Worm (Caenorhabditis elegans) whole organism, L1 larva: Measurements from ENCODE around the gene cest-30.

Experiments
- C16A3.4 ChIP-seq: fragments of 150-350 bp; optimal IDR thresholded peaks from 2 replicates; lab custom pipeline; 2014; ENCODE audit warnings: missing biosample characterization, missing genetic modification characterization
- F16B12.6 ChIP-seq: fragments of 150-350 bp; optimal IDR thresholded peaks from 2 replicates; lab custom pipeline; 2014; ENCODE audit warnings: missing biosample characterization, missing genetic modification characterization
- Y116A8C.19 ChIP-seq: sonication (generic microtip); optimal IDR thresholded peaks from 2 replicates; lab custom pipeline; 2016; ENCODE audit warnings: missing compliant biosample characterization, missing genetic modification characterization, borderline replicate concordance
- aha-1 ChIP-seq: fragments of 150-350 bp; optimal IDR thresholded peaks from 2 replicates; lab custom pipeline; 2014; ENCODE audit warnings: missing biosample characterization, missing genetic modification characterization
- alr-1 ChIP-seq: fragments of 200-800 bp; sonication (Bioruptor generic); optimal IDR thresholded peaks from 2 replicates; lab custom pipeline; 2018; ENCODE audit warnings: borderline replicate concordance, mild to moderate bottlenecking, missing genetic modification characterization, missing compliant biosample characterization
- blmp-1 ChIP-seq: fragments of 150-350 bp; optimal IDR thresholded peaks from 2 replicates; lab custom pipeline; 2014; ENCODE audit warnings: missing biosample characterization, missing genetic modification characterization
- ceh-63 ChIP-seq: fragments of 200-800 bp; sonication (Bioruptor generic); optimal IDR thresholded peaks from 2 replicates; lab custom pipeline; 2018; ENCODE audit warnings: mild to moderate bottlenecking, missing genetic modification characterization, missing compliant biosample characterization
- ceh-8 ChIP-seq: fragments of 200-800 bp; sonication (Bioruptor generic); optimal IDR thresholded peaks from 2 replicates; lab custom pipeline; 2018; ENCODE audit warnings: mild to moderate bottlenecking, missing genetic modification characterization, moderate library complexity, missing compliant biosample characterization
- ceh-82 ChIP-seq, 3 experiments: fragments of 150-350 bp in 1 of 3; sonication (generic microtip) in 2 of 3; optimal IDR thresholded peaks; 2 replicates each; lab custom pipeline; 2014 to 2017; ENCODE audit warnings: missing biosample characterization in 3 of 3, missing genetic modification characterization in 3 of 3
- ceh-88 ChIP-seq: fragments of 200-800 bp; sonication (Bioruptor generic); IDR thresholded peaks from 2 replicates; pipeline ENCODE4 v1.3.6; 2022; ENCODE audit warnings: missing genetic modification characterization, missing compliant biosample characterization
- efl-1 ChIP-seq, 4 experiments: fragments of 150-350 bp; optimal IDR thresholded peaks in 3 of 4; peaks in 1 of 4; 1 replicate in 1 of 4; 2 replicates in 3 of 4; lab custom pipeline; 2014; ENCODE audit warnings: missing biosample characterization in 2 of 4, missing genetic modification characterization in 2 of 4, missing genetic modification reagents in 2 of 4
- efl-3 ChIP-seq: fragments of 200-800 bp; sonication (Bioruptor generic); optimal IDR thresholded peaks from 2 replicates; lab custom pipeline; 2018; ENCODE audit warnings: mild to moderate bottlenecking, missing genetic modification characterization, missing compliant biosample characterization
- egl-27 ChIP-seq, 2 experiments: fragments of 150-350 bp in 1 of 2; sonication (generic microtip); optimal IDR thresholded peaks; 3 replicates each; lab custom pipeline; 2017 to 2018; ENCODE audit warnings: missing biosample characterization in 2 of 2, missing genetic modification characterization in 2 of 2, missing genetic modification reagents in 2 of 2
- elt-2 ChIP-seq: sonication (generic microtip); optimal IDR thresholded peaks from 2 replicates; lab custom pipeline; 2016; ENCODE audit warnings: missing genetic modification characterization, mild to moderate bottlenecking, inconsistent platforms, missing compliant biosample characterization, missing genetic modification reagents
- elt-3 ChIP-seq, 6 experiments: fragments of 150-350 bp in 1 of 6; sonication (generic microtip); optimal IDR thresholded peaks; 2 replicates each; lab custom pipeline; 2017 to 2018; ENCODE audit warnings: missing biosample characterization in 6 of 6, missing genetic modification characterization in 6 of 6, inconsistent platforms in 1 of 6
- fkh-8 ChIP-seq: sonication (generic microtip); optimal IDR thresholded peaks from 2 replicates; lab custom pipeline; 2016; ENCODE audit warnings: mild to moderate bottlenecking, missing genetic modification characterization, missing compliant biosample characterization
- fos-1 ChIP-seq: fragments of 150-350 bp; optimal IDR thresholded peaks from 2 replicates; lab custom pipeline; 2014; ENCODE audit warnings: missing biosample characterization, missing genetic modification characterization
- grh-1 ChIP-seq: fragments of 200-800 bp; sonication (Bioruptor generic); IDR thresholded peaks from 2 replicates; pipeline ENCODE4 v1.3.6; 2022; ENCODE audit warnings: missing genetic modification reagents, missing genetic modification characterization, missing compliant biosample characterization
- irx-1 ChIP-seq: sonication (generic microtip); optimal IDR thresholded peaks from 2 replicates; lab custom pipeline; 2016; ENCODE audit warnings: missing genetic modification characterization, missing compliant biosample characterization
- jun-1 ChIP-seq: fragments of 150-350 bp; optimal IDR thresholded peaks from 2 replicates; lab custom pipeline; 2014; ENCODE audit warnings: missing biosample characterization, missing genetic modification reagents, missing genetic modification characterization
- lin-13 ChIP-seq: fragments of 150-350 bp; optimal IDR thresholded peaks from 2 replicates; lab custom pipeline; 2014; ENCODE audit warnings: missing biosample characterization, missing genetic modification reagents, missing genetic modification characterization
- lin-15B ChIP-seq: fragments of 150-350 bp; sonication (generic microtip); optimal IDR thresholded peaks from 3 replicates; lab custom pipeline; 2014; ENCODE audit warnings: missing biosample characterization, missing genetic modification characterization
- lin-35 ChIP-seq, 2 experiments: fragments of 150-350 bp; optimal IDR thresholded peaks; 2 replicates each; lab custom pipeline; 2014; ENCODE audit warnings: missing biosample characterization in 2 of 2, missing genetic modification characterization in 2 of 2, missing genetic modification reagents in 2 of 2
- lin-39 ChIP-seq: fragments of 150-350 bp; optimal IDR thresholded peaks from 2 replicates; lab custom pipeline; 2014; ENCODE audit warnings: missing biosample characterization, missing genetic modification reagents, missing genetic modification characterization
- mdl-1 ChIP-seq, 2 experiments: fragments of 150-350 bp; optimal IDR thresholded peaks; 2 replicates each; lab custom pipeline; 2014 to 2017; ENCODE audit warnings: missing biosample characterization in 2 of 2, missing genetic modification characterization in 2 of 2, inconsistent platforms in 1 of 2
- mep-1 ChIP-seq: fragments of 150-350 bp; optimal IDR thresholded peaks from 2 replicates; lab custom pipeline; 2014; ENCODE audit warnings: missing biosample characterization, missing genetic modification characterization
- nhr-20 ChIP-seq: sonication (generic microtip); optimal IDR thresholded peaks from 2 replicates; lab custom pipeline; 2016; ENCODE audit warnings: mild to moderate bottlenecking, missing genetic modification characterization, missing compliant biosample characterization
- nhr-237 ChIP-seq: fragments of 150-350 bp; optimal IDR thresholded peaks from 2 replicates; lab custom pipeline; 2014; ENCODE audit warnings: missing biosample characterization, missing genetic modification characterization
- nhr-71 ChIP-seq: sonication (generic microtip); optimal IDR thresholded peaks from 2 replicates; lab custom pipeline; 2016; ENCODE audit warnings: mild to moderate bottlenecking, missing genetic modification characterization, moderate library complexity, missing compliant biosample characterization
- nhr-77 ChIP-seq: fragments of 150-350 bp; optimal IDR thresholded peaks from 2 replicates; lab custom pipeline; 2014; ENCODE audit warnings: missing biosample characterization, missing genetic modification characterization
- nhr-84 ChIP-seq: sonication (generic microtip); optimal IDR thresholded peaks from 2 replicates; lab custom pipeline; 2017; ENCODE audit warnings: missing biosample characterization, missing genetic modification characterization
- nhr-85 ChIP-seq: sonication (generic microtip); peaks from one replicate; lab custom pipeline; 2016; ENCODE audit warnings: missing genetic modification characterization, inconsistent platforms, missing compliant biosample characterization
- nhr-90 ChIP-seq: sonication (generic microtip); optimal IDR thresholded peaks from 2 replicates; lab custom pipeline; 2016; ENCODE audit warnings: mild to moderate bottlenecking, missing genetic modification characterization, missing compliant biosample characterization; ENCODE audit not compliant: poor library complexity
- pqm-1 ChIP-seq: sonication (generic microtip); optimal IDR thresholded peaks from 3 replicates; lab custom pipeline; 2017; ENCODE audit warnings: missing biosample characterization, missing genetic modification characterization
- skn-1 ChIP-seq: fragments of 150-350 bp; optimal IDR thresholded peaks from 2 replicates; lab custom pipeline; 2014; ENCODE audit warnings: missing biosample characterization, missing genetic modification characterization
- snu-23 ChIP-seq: sonication (generic microtip); optimal IDR thresholded peaks from 2 replicates; lab custom pipeline; 2016; ENCODE audit warnings: missing genetic modification characterization, missing compliant biosample characterization
- sptf-1 ChIP-seq: fragments of 150-350 bp; optimal IDR thresholded peaks from 2 replicates; lab custom pipeline; 2014; ENCODE audit warnings: missing biosample characterization, missing genetic modification characterization
- swsn-7 ChIP-seq: sonication (generic microtip); optimal IDR thresholded peaks from 2 replicates; lab custom pipeline; 2016; ENCODE audit warnings: missing genetic modification characterization, missing compliant biosample characterization
- tbx-2 ChIP-seq: sonication (generic microtip); optimal IDR thresholded peaks from 2 replicates; lab custom pipeline; 2016; ENCODE audit warnings: missing genetic modification characterization, missing compliant biosample characterization
- unc-130 ChIP-seq: fragments of 150-350 bp; optimal IDR thresholded peaks from 2 replicates; lab custom pipeline; 2017; ENCODE audit warnings: missing biosample characterization, missing genetic modification characterization, inconsistent platforms
- unc-30 ChIP-seq: sonication (generic microtip); optimal IDR thresholded peaks from 2 replicates; lab custom pipeline; 2017; ENCODE audit warnings: missing biosample characterization, missing genetic modification characterization
- unc-98 ChIP-seq: fragments of 200-800 bp; sonication (Bioruptor generic); IDR thresholded peaks from 2 replicates; pipeline ENCODE4 v1.3.6; 2022; ENCODE audit warnings: missing genetic modification characterization, missing compliant biosample characterization
- vab-15 ChIP-seq: sonication (generic microtip); optimal IDR thresholded peaks from 2 replicates; lab custom pipeline; 2017; ENCODE audit warnings: missing genotype, mild to moderate bottlenecking, missing genetic modification characterization, missing compliant biosample characterization
- xbp-1 ChIP-seq: sonication (generic microtip); optimal IDR thresholded peaks from 2 replicates; lab custom pipeline; 2016; ENCODE audit warnings: missing genetic modification characterization, missing compliant biosample characterization
- zag-1 ChIP-seq: fragments of 150-350 bp; optimal IDR thresholded peaks from 2 replicates; lab custom pipeline; 2014; ENCODE audit warnings: missing biosample characterization, missing genetic modification characterization
- zip-4 ChIP-seq: fragments of 200-800 bp; sonication (Bioruptor generic); optimal IDR thresholded peaks from 2 replicates; lab custom pipeline; 2018; ENCODE audit warnings: mild to moderate bottlenecking, missing genetic modification characterization, moderate library complexity, missing compliant biosample characterization
- ztf-4 ChIP-seq: fragments of 150-350 bp; optimal IDR thresholded peaks from 2 replicates; lab custom pipeline; 2014; ENCODE audit warnings: missing biosample characterization, missing genetic modification characterization

cest-30 gene

ce11 chrV:5272619-5273074 is 9.7 kb upstream of the cest-30 start (continued):
- TF ChIP-seq nhr-71 (peak; percentile 81), mep-1 (tag; lab: Kevin White, UChicago) (no peak), swsn-7 (peak; percentile 23), unc-30 (tag; lab: Kevin White, UChicago) (no peak), aha-1 (no peak), skn-1 (tag; lab: Kevin White, UChicago) (peak; percentile 18), blmp-1 (tag; lab: Kevin White, UChicago) (peak; percentile 9), ceh-63 (GFP tag; lab: Kevin White, UChicago) (no peak), jun-1 (tag; lab: Kevin White, UChicago) (no peak), efl-1 (optimal IDR thresholded peaks at IDR 0.05; lab: Kevin White, UChicago) (peak in 1 of 2 experiments; percentile 7), efl-1 (GFP tag; optimal IDR thresholded peaks at IDR 0.05 in 1 of 2; lab: Kevin White, UChicago) (peak in 1 of 2 experiments; percentile 91), zag-1 (tag; lab: Kevin White, UChicago) (no peak), tbx-2 (peak; percentile 20), xbp-1 (tag; lab: Kevin White, UChicago) (peak; percentile 36), nhr-85 (tag; lab: Kevin White, UChicago) (peak; percentile 95), lin-35 (GFP tag; optimal IDR thresholded peaks at IDR 0.05; lab: Kevin White, UChicago) (peak in 1 of 2 experiments; percentile 40), unc-98 (GFP tag; lab: Robert Waterston, UW) (no peak), grh-1 (GFP tag; lab: Robert Waterston, UW) (peak; percentile 84), elt-3 (tag; optimal IDR thresholded peaks at IDR 0.05; lab: Kevin White, UChicago) (peak in 5 of 6 experiments; percentile 42 to 71 (median 64)), nhr-20 (tag; lab: Kevin White, UChicago) (peak; percentile 96), ceh-82 (tag; optimal IDR thresholded peaks at IDR 0.05; lab: Kevin White, UChicago) (peak in 1 of 3 experiments; percentile 20), lin-15B (no peak), nhr-84 (tag; lab: Kevin White, UChicago) (no peak)

ce11 chrV:5272034-5272433 is 9.1 kb upstream of the cest-30 start:
- TF ChIP-seq ceh-88 (GFP tag; lab: Robert Waterston, UW) (no peak), efl-3 (GFP tag; lab: Kevin White, UChicago) (no peak), zip-4 (GFP tag; lab: Kevin White, UChicago) (no peak), alr-1 (no peak)

- TF ChIP-seq egl-27 (tag; optimal IDR thresholded peaks at IDR 0.05; lab: Kevin White, UChicago) (no peak), pqm-1 (tag; lab: Kevin White, UChicago) (peak; percentile 31), lin-35 (GFP tag; optimal IDR thresholded peaks at IDR 0.05; lab: Kevin White, UChicago) (peak; percentile 34 to 79), mep-1 (tag; lab: Kevin White, UChicago) (peak; percentile 26), C16A3.4 (tag; lab: Kevin White, UChicago) (no peak), sptf-1 (tag; lab: Kevin White, UChicago) (no peak), ceh-88 (GFP tag; lab: Robert Waterston, UW) (no peak), efl-3 (GFP tag; lab: Kevin White, UChicago) (no peak), Y116A8C.19 (tag; lab: Kevin White, UChicago) (no peak), nhr-77 (tag; lab: Kevin White, UChicago) (peak; percentile 27), nhr-20 (tag; lab: Kevin White, UChicago) (peak; percentile 89), F16B12.6 (tag; lab: Kevin White, UChicago) (peak; percentile 0), mdl-1 (tag; optimal IDR thresholded peaks at IDR 0.05; lab: Kevin White, UChicago) (peak in 1 of 2 experiments; percentile 93), snu-23 (GFP tag; lab: Kevin White, UChicago) (peak; percentile 68), vab-15 (tag; lab: Kevin White, UChicago) (no peak), lin-13 (GFP tag; lab: Kevin White, UChicago) (no peak), fos-1 (tag; lab: Kevin White, UChicago) (no peak), ztf-4 (peak; percentile 81), alr-1 (no peak), lin-39 (tag; lab: Kevin White, UChicago) (no peak), nhr-237 (no peak), unc-130 (peak; percentile 16), irx-1 (no peak), fkh-8 (peak; percentile 50), unc-98 (GFP tag; lab: Robert Waterston, UW) (no peak), ceh-8 (GFP tag; lab: Kevin White, UChicago) (no peak), nhr-71 (peak; percentile 88), nhr-90 (tag; lab: Kevin White, UChicago) (peak; percentile 71), elt-3 (tag; optimal IDR thresholded peaks at IDR 0.05; lab: Kevin White, UChicago) (peak in 5 of 6 experiments; percentile 28 to 70 (median 32)), nhr-85 (tag; lab: Kevin White, UChicago) (peak; percentile 89), skn-1 (tag; lab: Kevin White, UChicago) (peak; percentile 10), elt-2 (tag; lab: Kevin White, UChicago) (peak; percentile 92)
Observed at ce11 chrV:5271487-5271886, 8.6 kb upstream of the cest-30 start.
